Fruit fly (Drosophila melanogaster) whole organism, embryonic: ENCODE measurements around the gene CG46309.
A peak's percentile ranks its signal among the peaks of the same experiment; 100 is the strongest.

ENCODE experiments used
- Awh ChIP-seq: fragments of 200-800 bp; sonication (Bioruptor generic); IDR thresholded peaks from 2 replicates; pipeline ENCODE4, ENCODE4 v1.3.6; 2022; ENCODE audit warnings: missing biosample characterization, missing genetic modification characterization
- Bdp1 ChIP-seq: fragments of 200-800 bp; sonication (Bioruptor generic); optimal IDR thresholded peaks from 3 replicates; lab custom pipeline; 2016; ENCODE audit warnings: missing biosample characterization, missing genetic modification characterization
- C15 ChIP-seq: fragments of 200-800 bp; sonication (Bioruptor generic); IDR thresholded peaks from 3 replicates; pipeline ENCODE4 v1.3.6; 2022; ENCODE audit warnings: missing biosample characterization, missing genetic modification characterization
- CG11398 ChIP-seq: fragments of 200-800 bp; sonication (Bioruptor generic); optimal IDR thresholded peaks from 2 replicates; lab custom pipeline; 2016; ENCODE audit warnings: missing biosample characterization, missing genetic modification characterization
- CG11695 ChIP-seq: fragments of 200-800 bp; sonication (Bioruptor generic); IDR thresholded peaks from 3 replicates; pipeline ENCODE4 v1.3.6; 2022; ENCODE audit warnings: missing biosample characterization, missing genetic modification characterization
- CG1233 ChIP-seq: fragments of 200-800 bp; sonication (Bioruptor generic); optimal IDR thresholded peaks from 4 replicates; lab custom pipeline; 2018; ENCODE audit warnings: missing biosample characterization, mild to moderate bottlenecking, missing genetic modification characterization
- CG13296 ChIP-seq: fragments of 200-800 bp; sonication (Bioruptor generic); optimal IDR thresholded peaks from 3 replicates; lab custom pipeline; 2018; ENCODE audit warnings: missing biosample characterization, mild to moderate bottlenecking, missing genetic modification characterization
- CG13624 ChIP-seq: fragments of 200-800 bp; sonication (Bioruptor generic); optimal IDR thresholded peaks from 2 replicates; lab custom pipeline; 2016; ENCODE audit warnings: missing biosample characterization, missing genetic modification characterization
- CG14667 ChIP-seq: fragments of 200-800 bp; sonication (Bioruptor generic); IDR thresholded peaks from 2 replicates; pipeline ENCODE4 v1.3.6; 2022; ENCODE audit warnings: missing biosample characterization, missing genetic modification characterization
- CG15514 ChIP-seq: fragments of 200-800 bp; sonication (Bioruptor generic); optimal IDR thresholded peaks from 3 replicates; lab custom pipeline; 2017; ENCODE audit warnings: missing biosample characterization, missing genetic modification characterization, mild to moderate bottlenecking, moderate library complexity, missing genetic modification reagents
- CG17802 ChIP-seq: fragments of 200-800 bp; sonication (Bioruptor generic); optimal IDR thresholded peaks from 2 replicates; lab custom pipeline; 2018; ENCODE audit warnings: missing biosample characterization, mild to moderate bottlenecking, missing genetic modification characterization, moderate library complexity
- CG18764 ChIP-seq: fragments of 200-800 bp; sonication (Bioruptor generic); optimal IDR thresholded peaks from 3 replicates; lab custom pipeline; 2016; ENCODE audit warnings: missing biosample characterization, missing genetic modification characterization
- CG30020 ChIP-seq: fragments of 200-800 bp; optimal IDR thresholded peaks from 2 replicates; lab custom pipeline; 2019; ENCODE audit warnings: missing biosample characterization, mild to moderate bottlenecking, missing genetic modification characterization, moderate library complexity
- CG32767 ChIP-seq: fragments of 200-800 bp; sonication (Bioruptor generic); IDR thresholded peaks from 2 replicates; pipeline ENCODE4 v1.3.6; 2022; ENCODE audit warnings: missing biosample characterization, missing genetic modification characterization
- CG4404 ChIP-seq: fragments of 200-800 bp; sonication (Bioruptor generic); IDR thresholded peaks from 2 replicates; pipeline ENCODE4 v1.3.6; 2022; ENCODE audit warnings: missing biosample characterization, missing genetic modification characterization
- CG5245 ChIP-seq: fragments of 200-800 bp; sonication (Bioruptor generic); optimal IDR thresholded peaks from 3 replicates; lab custom pipeline; 2016; ENCODE audit warnings: missing biosample characterization, missing genetic modification characterization
- CG6813 ChIP-seq: fragments of 200-800 bp; sonication (Bioruptor generic); optimal IDR thresholded peaks from 2 replicates; lab custom pipeline; 2017; ENCODE audit warnings: missing biosample characterization, missing genetic modification characterization, mild to moderate bottlenecking, moderate library complexity, missing genetic modification reagents
- CG7928 ChIP-seq: fragments of 200-800 bp; sonication (Bioruptor generic); optimal IDR thresholded peaks from 2 replicates; lab custom pipeline; 2017; ENCODE audit warnings: missing biosample characterization, mild to moderate bottlenecking, missing genetic modification characterization
- CG9727 ChIP-seq: fragments of 200-800 bp; sonication (Bioruptor generic); optimal IDR thresholded peaks from 3 replicates; lab custom pipeline; 2017; ENCODE audit warnings: missing biosample characterization, mild to moderate bottlenecking, missing genetic modification characterization
- D19B ChIP-seq: fragments of 200-800 bp; sonication (Bioruptor generic); optimal IDR thresholded peaks from 2 replicates; lab custom pipeline; 2017; ENCODE audit warnings: missing biosample characterization, mild to moderate bottlenecking, missing genetic modification characterization
- Dad ChIP-seq: fragments of 200-800 bp; sonication (Bioruptor generic); optimal IDR thresholded peaks from 3 replicates; lab custom pipeline; 2016; ENCODE audit warnings: missing biosample characterization, missing genetic modification characterization
- Eip74EF ChIP-seq, 2 experiments: fragments of 200-800 bp in 1 of 2; fragments of >200 bp in 1 of 2; sonication (Bioruptor generic) in 1 of 2; optimal IDR thresholded peaks; 2 replicates each; lab custom pipeline; 2017 to 2019; ENCODE audit warnings: missing biosample characterization in 2 of 2, missing genetic modification characterization in 2 of 2, mild to moderate bottlenecking in 1 of 2, moderate library complexity in 1 of 2
- HLH3B ChIP-seq: fragments of 200-800 bp; sonication (Bioruptor generic); IDR thresholded peaks from 2 replicates; pipeline ENCODE4 v1.3.6; 2022; ENCODE audit warnings: missing biosample characterization, missing genetic modification characterization
- Lpt ChIP-seq: fragments of >200 bp; optimal IDR thresholded peaks from 2 replicates; lab custom pipeline; 2018; ENCODE audit warnings: missing biosample characterization, missing genetic modification characterization
- Mad ChIP-seq: fragments of 200-800 bp; sonication (Bioruptor generic); optimal IDR thresholded peaks from 2 replicates; lab custom pipeline; 2016; ENCODE audit warnings: missing biosample characterization, missing genetic modification characterization
- Neu2 ChIP-seq: fragments of 200-800 bp; sonication (Bioruptor generic); optimal IDR thresholded peaks from 3 replicates; lab custom pipeline; 2016; ENCODE audit warnings: missing biosample characterization, missing genetic modification characterization, borderline replicate concordance
- Nf-YB ChIP-seq: fragments of 200-800 bp; sonication (Bioruptor generic); optimal IDR thresholded peaks from 3 replicates; lab custom pipeline; 2019; ENCODE audit warnings: missing biosample characterization, mild to moderate bottlenecking, missing genetic modification characterization, moderate library complexity
- Nf-YC ChIP-seq: fragments of 200-800 bp; optimal IDR thresholded peaks from 3 replicates; lab custom pipeline; 2019; ENCODE audit warnings: missing biosample characterization, mild to moderate bottlenecking, missing genetic modification characterization, moderate library complexity
- Six4 ChIP-seq: fragments of 200-800 bp; sonication (Bioruptor generic); optimal IDR thresholded peaks from 2 replicates; lab custom pipeline; 2016; ENCODE audit warnings: missing biosample characterization, missing genetic modification characterization
- Stat92E ChIP-seq, 3 experiments: fragments of >200 bp in 2 of 3; fragments of 200-800 bp in 1 of 3; sonication (Bioruptor generic) in 1 of 3; optimal IDR thresholded peaks; 2 replicates each; lab custom pipeline; 2017 to 2019; ENCODE audit warnings: missing biosample characterization in 3 of 3, missing genetic modification characterization in 3 of 3, mild to moderate bottlenecking in 1 of 3, moderate library complexity in 1 of 3
- chif ChIP-seq, 2 experiments: fragments of 200-800 bp; sonication (Bioruptor generic); optimal IDR thresholded peaks; 3 replicates each; lab custom pipeline; 2016; ENCODE audit warnings: missing biosample characterization in 2 of 2, missing genetic modification characterization in 2 of 2
- crol ChIP-seq: fragments of 200-800 bp; sonication (Bioruptor generic); IDR thresholded peaks from 2 replicates; pipeline ENCODE4 v1.3.6; 2022; ENCODE audit warnings: missing biosample characterization, missing genetic modification characterization
- disco-r ChIP-seq: fragments of 200-800 bp; sonication (Bioruptor generic); optimal IDR thresholded peaks from 2 replicates; lab custom pipeline; 2016; ENCODE audit warnings: missing biosample characterization, missing genetic modification characterization
- fd64A ChIP-seq: fragments of 200-800 bp; sonication (Bioruptor generic); optimal IDR thresholded peaks from 3 replicates; lab custom pipeline; 2018; ENCODE audit warnings: missing biosample characterization, mild to moderate bottlenecking, missing genetic modification characterization
- gce ChIP-seq: fragments of 200-800 bp; sonication (Bioruptor generic); IDR thresholded peaks from 3 replicates; pipeline ENCODE4 v1.3.6; 2022; ENCODE audit warnings: missing biosample characterization, missing genetic modification characterization
- gcm2 ChIP-seq: fragments of 200-800 bp; sonication (Bioruptor generic); optimal IDR thresholded peaks from 2 replicates; lab custom pipeline; 2016; ENCODE audit warnings: missing biosample characterization, missing genetic modification characterization
- grau ChIP-seq: fragments of 200-800 bp; optimal IDR thresholded peaks from 3 replicates; lab custom pipeline; 2019; ENCODE audit warnings: missing biosample characterization, mild to moderate bottlenecking, missing genetic modification characterization, moderate library complexity
- h ChIP-seq: fragments of >200 bp; optimal IDR thresholded peaks from 2 replicates; lab custom pipeline; 2017
- jigr1 ChIP-seq: fragments of 200-800 bp; sonication (Bioruptor generic); IDR thresholded peaks from 3 replicates; pipeline ENCODE4 v1.3.6; 2022; ENCODE audit warnings: missing biosample characterization, missing genetic modification characterization
- jing ChIP-seq: fragments of 200-800 bp; sonication (Bioruptor generic); optimal IDR thresholded peaks from 2 replicates; lab custom pipeline; 2018; ENCODE audit warnings: missing biosample characterization, mild to moderate bottlenecking, missing genetic modification characterization
- lilli ChIP-seq: fragments of 200-800 bp; sonication (Bioruptor generic); optimal IDR thresholded peaks from 3 replicates; lab custom pipeline; 2016; ENCODE audit warnings: missing biosample characterization, missing genetic modification characterization
- lola ChIP-seq, 3 experiments: fragments of >200 bp in 2 of 3; fragments of 200-800 bp in 1 of 3; sonication (Bioruptor generic) in 1 of 3; optimal IDR thresholded peaks; 2 replicates each; lab custom pipeline; 2017 to 2019; ENCODE audit warnings: missing biosample characterization in 3 of 3, missing genetic modification characterization in 3 of 3, mild to moderate bottlenecking in 1 of 3, moderate library complexity in 1 of 3
- nau ChIP-seq: fragments of 200-800 bp; sonication (Bioruptor generic); optimal IDR thresholded peaks from 3 replicates; lab custom pipeline; 2017; ENCODE audit warnings: missing biosample characterization, mild to moderate bottlenecking, missing genetic modification characterization, missing genetic modification reagents
- schlank ChIP-seq: fragments of 200-800 bp; sonication (Bioruptor generic); optimal IDR thresholded peaks from 2 replicates; lab custom pipeline; 2018; ENCODE audit warnings: missing biosample characterization, mild to moderate bottlenecking, missing genetic modification characterization
- slp2 ChIP-seq: fragments of 200-800 bp; sonication (Bioruptor generic); optimal IDR thresholded peaks from 2 replicates; lab custom pipeline; 2016; ENCODE audit warnings: missing biosample characterization, missing genetic modification characterization
- so ChIP-seq: fragments of 200-800 bp; sonication (Bioruptor generic); IDR thresholded peaks from 3 replicates; pipeline ENCODE4 v1.3.6; 2022; ENCODE audit warnings: missing biosample characterization, missing genetic modification characterization
- stwl ChIP-seq: fragments of 200-800 bp; sonication (Bioruptor generic); optimal IDR thresholded peaks from 3 replicates; lab custom pipeline; 2018; ENCODE audit warnings: missing biosample characterization, mild to moderate bottlenecking, missing genetic modification characterization, moderate library complexity
- trh ChIP-seq: fragments of 200-800 bp; sonication (Bioruptor generic); optimal IDR thresholded peaks from 2 replicates; lab custom pipeline; 2016; ENCODE audit warnings: missing biosample characterization, missing genetic modification characterization
- zen ChIP-seq: fragments of 200-800 bp; sonication (Bioruptor generic); optimal IDR thresholded peaks from 3 replicates; lab custom pipeline; 2018; ENCODE audit warnings: missing biosample characterization, mild to moderate bottlenecking, missing genetic modification characterization, moderate library complexity

The CG46309 gene

DNA sequence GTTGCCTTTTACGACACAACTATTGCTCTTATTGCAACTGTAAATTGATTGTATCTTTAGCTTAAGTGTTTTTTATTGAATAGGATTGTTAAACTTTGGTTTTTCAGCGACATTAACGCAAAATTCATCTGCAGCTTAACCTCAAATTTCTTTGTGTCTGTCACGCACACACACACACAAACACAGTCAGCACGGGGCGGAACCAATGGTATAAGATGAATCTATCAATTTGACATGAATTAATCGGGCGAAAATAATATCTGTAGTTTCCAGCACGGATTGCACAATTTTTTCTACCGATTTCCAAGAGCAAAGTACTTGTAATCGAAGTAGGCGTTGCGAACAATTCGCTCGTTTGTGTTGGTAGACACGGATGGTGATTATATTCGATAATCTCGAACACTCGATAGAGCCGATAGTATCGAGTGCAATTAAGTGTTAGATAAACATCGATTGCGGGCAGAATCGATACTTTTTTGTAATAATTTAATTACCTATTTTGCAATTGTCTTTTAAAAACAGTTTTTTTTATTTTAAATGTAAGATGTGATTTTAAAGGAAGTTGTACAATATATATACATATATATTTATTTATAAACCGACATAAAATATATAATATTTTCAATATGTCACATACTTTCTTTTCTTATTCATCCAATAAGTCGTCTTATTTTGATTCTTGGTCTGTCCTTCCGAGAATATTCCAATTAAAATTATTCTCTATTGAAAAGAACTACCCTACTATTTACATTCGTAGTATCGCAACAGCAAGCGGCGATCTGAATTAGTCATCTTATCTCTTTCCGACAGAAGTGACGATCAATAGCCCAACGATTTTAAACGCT is 5.9 kb upstream of the CG46309 start, which contains the start of the genes PRL-1 and EndoGI (continued):
- TF ChIP-seq Lpt (GFP tag; lab: Kevin White, UChicago), result no peak
- TF ChIP-seq slp2 (GFP tag; lab: Kevin White, UChicago), result no peak
- no peak for TF ChIP-seq D19B
- peak; percentile 32 for TF ChIP-seq Dad (GFP tag; lab: Kevin White, UChicago)
- peak; percentile 87 for TF ChIP-seq grau (tag; lab: Kevin White, UChicago)
- TF ChIP-seq gce (GFP tag; lab: Robert Waterston, UW), result peak; percentile 73; the same call in 1 of the 3 replicates
- no peak for TF ChIP-seq schlank (tag; lab: Kevin White, UChicago)
- TF ChIP-seq gcm2 (GFP tag; lab: Kevin White, UChicago), result no peak
- TF ChIP-seq so (GFP tag; lab: Robert Waterston, UW), result peak; percentile 79
- TF ChIP-seq CG18764 (GFP tag; lab: Kevin White, UChicago), result peak; percentile 40
- TF ChIP-seq nau (GFP tag; lab: Kevin White, UChicago), result no peak
- peak; percentile 68 for TF ChIP-seq Nf-YB (GFP tag; lab: Kevin White, UChicago)
- TF ChIP-seq CG11695 (GFP tag; lab: Robert Waterston, UW), result peak; percentile 90
- TF ChIP-seq Nf-YC (tag; lab: Kevin White, UChicago), result peak; percentile 86
- TF ChIP-seq CG9727 (GFP tag; lab: Kevin White, UChicago), result peak; percentile 71
- peak; percentile 96 for TF ChIP-seq stwl (tag; lab: Kevin White, UChicago)
- TF ChIP-seq CG6813 (GFP tag; lab: Kevin White, UChicago), result peak; percentile 54
- peak in 1 of 2 experiments; percentile 79 for TF ChIP-seq Eip74EF (GFP tag; optimal IDR thresholded peaks at IDR 0.05; lab: Kevin White, UChicago)
- no peak for TF ChIP-seq h (lab: Kevin White, UChicago)
- peak; percentile 88 for TF ChIP-seq Awh (GFP tag; lab: Robert Waterston, UW)
- TF ChIP-seq CG4404 (GFP tag; lab: Robert Waterston, UW), result no peak
- no peak for TF ChIP-seq CG11398 (GFP tag; lab: Kevin White, UChicago)
- TF ChIP-seq zen (tag; lab: Kevin White, UChicago), result peak; percentile 87
- TF ChIP-seq lilli, result peak; percentile 27
- TF ChIP-seq jigr1 (GFP tag; lab: Robert Waterston, UW), result no peak
- no peak for TF ChIP-seq chif (GFP tag; optimal IDR thresholded peaks at IDR 0.05; lab: Kevin White, UChicago)
- no peak for TF ChIP-seq CG13624 (GFP tag; lab: Kevin White, UChicago)
- TF ChIP-seq Neu2 (GFP tag; lab: Kevin White, UChicago), result no peak
- no peak for TF ChIP-seq fd64A (GFP tag; lab: Kevin White, UChicago)
- peak in 1 of 3 experiments; percentile 34 for TF ChIP-seq Stat92E (GFP tag; optimal IDR thresholded peaks at IDR 0.05; lab: Kevin White, UChicago)
- peak; percentile 88 for TF ChIP-seq CG13296 (GFP tag; lab: Kevin White, UChicago)
- peak; percentile 54 for TF ChIP-seq Six4 (GFP tag; lab: Kevin White, UChicago)
- 0 out of 3 replicates have a peak, but pooled peaks have one; percentile 65 for TF ChIP-seq C15 (GFP tag; lab: Robert Waterston, UW)
- peak; percentile 74 for TF ChIP-seq CG30020 (tag; lab: Kevin White, UChicago)
- no peak for TF ChIP-seq CG14667 (GFP tag; lab: Robert Waterston, UW)
- peak; percentile 29 for TF ChIP-seq Mad (GFP tag; lab: Kevin White, UChicago)
- TF ChIP-seq HLH3B (GFP tag; lab: Robert Waterston, UW), result peak; percentile 84; the same call in 1 of the 2 replicates
- TF ChIP-seq disco-r (GFP tag; lab: Kevin White, UChicago), result no peak
- TF ChIP-seq trh (GFP tag; lab: Kevin White, UChicago), result peak; percentile 49
- no peak for TF ChIP-seq jing (GFP tag; lab: Kevin White, UChicago)
- TF ChIP-seq Bdp1, result no peak
- TF ChIP-seq lola (GFP tag; optimal IDR thresholded peaks at IDR 0.05; lab: Kevin White, UChicago), result peak in 1 of 3 experiments; percentile 54
- peak; percentile 74 for TF ChIP-seq CG15514
- no peak for TF ChIP-seq CG7928 (GFP tag; lab: Kevin White, UChicago)
- peak; percentile 66 for TF ChIP-seq CG1233
- no peak for TF ChIP-seq CG5245 (GFP tag; lab: Kevin White, UChicago)
- peak; percentile 69; the same call in 1 of the 2 replicates for TF ChIP-seq CG32767 (GFP tag; lab: Robert Waterston, UW)
- no peak for TF ChIP-seq CG17802 (tag; lab: Kevin White, UChicago)
- no peak for TF ChIP-seq crol (GFP tag; lab: Robert Waterston, UW)
